Worm (Caenorhabditis elegans) whole organism, early embryonic: Measurements from ENCODE around the gene rab-37.

Source experiments
- F13C5.2 ChIP-seq: sonication (generic microtip); optimal IDR thresholded peaks from 2 replicates; lab custom pipeline; 2017; ENCODE audit warnings: mild to moderate bottlenecking, missing genetic modification characterization, inconsistent platforms, missing compliant biosample characterization
- ama-1 ChIP-seq: fragments of 150-350 bp; optimal IDR thresholded peaks from 2 replicates; lab custom pipeline; 2014
- ceh-36 ChIP-seq: sonication (generic microtip); optimal IDR thresholded peaks from 2 replicates; lab custom pipeline; 2016; ENCODE audit warnings: missing genetic modification characterization, inconsistent platforms, missing compliant biosample characterization
- ets-7 ChIP-seq: sonication (generic microtip); optimal IDR thresholded peaks from 2 replicates; lab custom pipeline; 2016; ENCODE audit warnings: missing genotype, missing genetic modification characterization, missing compliant biosample characterization
- flt-1 ChIP-seq: fragments of 200-800 bp; sonication (Bioruptor generic); IDR thresholded peaks from 2 replicates; pipeline ENCODE4 v1.3.6; 2022; ENCODE audit warnings: missing genetic modification characterization, missing compliant biosample characterization
- hmbx-1 ChIP-seq: sonication (generic microtip); optimal IDR thresholded peaks from 2 replicates; lab custom pipeline; 2016; ENCODE audit warnings: mild to moderate bottlenecking, missing genetic modification characterization, missing compliant biosample characterization
- hmg-4 ChIP-seq: fragments of 200-800 bp; sonication (Bioruptor generic); optimal IDR thresholded peaks from 2 replicates; lab custom pipeline; 2018; ENCODE audit warnings: mild to moderate bottlenecking, missing genetic modification characterization, missing compliant biosample characterization
- hnd-1 ChIP-seq: sonication (generic microtip); optimal IDR thresholded peaks from 2 replicates; lab custom pipeline; 2016; ENCODE audit warnings: missing genetic modification characterization, missing compliant biosample characterization
- pes-1 ChIP-seq: fragments of 200-800 bp; sonication (Bioruptor generic); IDR thresholded peaks from 2 replicates; pipeline ENCODE4 v1.3.6; 2022; ENCODE audit warnings: missing genetic modification reagents, missing genetic modification characterization, missing compliant biosample characterization
- scrt-1 ChIP-seq: fragments of 200-800 bp; sonication (Bioruptor generic); IDR thresholded peaks from 2 replicates; pipeline ENCODE4 v1.3.6; 2022; ENCODE audit warnings: missing genetic modification characterization, missing compliant biosample characterization
- sea-1 ChIP-seq: fragments of 200-800 bp; sonication (Bioruptor generic); conservative IDR thresholded peaks from 2 replicates; pipeline ENCODE4 v1.3.6; 2022; ENCODE audit warnings: missing genetic modification characterization, missing compliant biosample characterization
- tbx-37 ChIP-seq: fragments of 200-800 bp; sonication (Bioruptor generic); conservative IDR thresholded peaks from 2 replicates; pipeline ENCODE4 v1.3.6; 2022; ENCODE audit warnings: missing genetic modification reagents, missing genetic modification characterization, missing compliant biosample characterization
- tra-4 ChIP-seq: sonication (generic microtip); optimal IDR thresholded peaks from 2 replicates; lab custom pipeline; 2017; ENCODE audit warnings: missing genetic modification characterization, missing compliant biosample characterization

DNA sequence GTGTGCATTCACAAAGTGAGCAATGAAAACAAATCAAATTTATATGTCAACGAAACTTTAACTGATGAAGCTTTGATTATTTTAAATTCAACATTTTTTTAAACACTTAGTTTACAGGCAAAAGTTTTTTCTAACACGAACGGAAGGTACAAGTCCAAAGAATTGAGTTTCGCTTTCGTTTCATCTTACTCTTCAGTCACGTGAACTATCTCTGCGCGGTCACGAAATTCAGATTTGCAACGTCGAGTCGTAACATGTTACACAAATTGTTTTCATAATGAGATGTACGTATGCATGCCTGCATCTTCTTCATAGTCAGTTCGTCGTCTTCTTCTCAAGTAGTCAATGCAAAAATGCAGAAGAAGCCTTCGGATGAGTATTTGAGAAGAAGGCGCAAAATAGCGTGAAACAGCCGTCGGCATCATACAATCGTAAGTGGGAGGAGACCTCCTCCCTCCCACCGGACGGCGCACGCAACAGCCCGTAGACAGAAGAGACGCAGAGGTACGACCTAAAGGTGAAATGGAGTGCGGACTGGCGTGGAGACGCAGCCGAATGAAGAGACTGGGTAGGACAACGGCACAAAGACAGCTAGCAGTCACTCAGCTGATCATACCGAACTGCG lies 29.7 kb upstream of the rab-37 start, which contains the start of gene coel-1:
- TF ChIP-seq ama-1 (lab: Kevin White, UChicago) (no peak), F13C5.2 (tag; lab: Kevin White, UChicago) (no peak), ets-7 (no peak), hmg-4 (GFP tag; lab: Kevin White, UChicago) (peak; percentile 77), hmbx-1 (tag; lab: Kevin White, UChicago) (no peak), tbx-37 (GFP tag; lab: Robert Waterston, UW) (no peak), pes-1 (no peak), tra-4 (tag; lab: Kevin White, UChicago) (no peak), flt-1 (no peak), hnd-1 (tag; lab: Kevin White, UChicago) (no peak), ceh-36 (tag; lab: Kevin White, UChicago) (no peak), scrt-1 (GFP tag; lab: Robert Waterston, UW) (no peak), sea-1 (GFP tag; lab: Robert Waterston, UW) (no peak)
